Worm (Caenorhabditis elegans): ENCODE results near the gene sru-28.

- TF ChIP-seq F13C5.2 (tag; optimal IDR thresholded peaks at IDR 0.05) = no peak
- TF ChIP-seq ama-1 (optimal IDR thresholded peaks at IDR 0.05) = no peak
- TF ChIP-seq tbx-11 (GFP tag; IDR thresholded peaks at IDR 0.05) = no peak
These were observed 33.5 kb upstream of the sru-28 start for ce11 chrV:1472569-1472968.
